Worm (Caenorhabditis elegans): ENCODE data around the gene srt-18.

DNA sequence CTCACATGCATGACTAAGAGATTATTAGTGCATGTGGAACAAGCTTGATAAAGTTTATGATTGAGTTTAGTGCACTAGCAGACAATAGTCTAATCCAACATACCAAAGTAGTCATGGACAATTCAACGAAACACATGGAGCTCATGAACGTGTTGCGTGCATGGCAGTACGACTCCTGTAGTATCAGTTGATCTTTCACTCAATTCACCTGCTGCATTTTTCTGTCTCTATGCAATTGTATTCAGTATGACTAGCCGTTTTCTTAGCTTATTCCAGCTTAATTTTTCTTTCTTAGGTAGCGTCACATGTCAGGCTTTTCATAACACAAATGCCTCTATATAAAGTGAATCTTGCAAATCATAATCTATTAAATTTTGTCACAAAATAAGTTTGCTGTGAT is 12.1 kb downstream of the srt-18 start, which contains the start of gene srx-1:
- no peak for TF ChIP-seq xbp-1 (tag; optimal IDR thresholded peaks at IDR 0.05)
- no peak for TF ChIP-seq ceh-82 (tag; optimal IDR thresholded peaks at IDR 0.05)
- no peak for TF ChIP-seq ama-1 (optimal IDR thresholded peaks at IDR 0.05)
- TF ChIP-seq elt-3 (tag; optimal IDR thresholded peaks at IDR 0.05): no peak
- no peak for TF ChIP-seq fkh-10 (GFP tag; optimal IDR thresholded peaks at IDR 0.05)
- TF ChIP-seq nhr-76 (tag; optimal IDR thresholded peaks at IDR 0.05): no peak
- no peak for TF ChIP-seq skn-1 (tag; optimal IDR thresholded peaks at IDR 0.05)
- TF ChIP-seq rnt-1 (tag; optimal IDR thresholded peaks at IDR 0.05): no peak
- no peak for TF ChIP-seq lin-35 (GFP tag; optimal IDR thresholded peaks at IDR 0.05)
- TF ChIP-seq lin-13 (GFP tag; optimal IDR thresholded peaks at IDR 0.05): no peak
